Worm (Caenorhabditis elegans) whole organism, L3 larva: ENCODE data around the gene prk-2.

Experiments
- R02D3.7 ChIP-seq: fragments of 150-350 bp; optimal IDR thresholded peaks from 2 replicates; lab custom pipeline; 2014; ENCODE audit warnings: missing biosample characterization, missing genetic modification characterization
- aly-2 ChIP-seq: fragments of 150-350 bp; optimal IDR thresholded peaks from 2 replicates; lab custom pipeline; 2014; ENCODE audit warnings: missing biosample characterization, missing genetic modification characterization
- ceh-16 ChIP-seq: sonication (generic microtip); optimal IDR thresholded peaks from 2 replicates; lab custom pipeline; 2017; ENCODE audit warnings: missing biosample characterization, missing genetic modification characterization
- ceh-28 ChIP-seq: fragments of 150-350 bp; optimal IDR thresholded peaks from 2 replicates; lab custom pipeline; 2014; ENCODE audit warnings: missing biosample characterization, missing genetic modification reagents, missing genetic modification characterization
- ceh-82 ChIP-seq: fragments of 150-350 bp; optimal IDR thresholded peaks from 2 replicates; lab custom pipeline; 2014; ENCODE audit warnings: missing biosample characterization, missing genetic modification characterization
- ceh-9 ChIP-seq: sonication (generic microtip); optimal IDR thresholded peaks from 2 replicates; lab custom pipeline; 2018; ENCODE audit warnings: missing biosample characterization, missing genetic modification characterization
- egl-27 ChIP-seq: sonication (generic microtip); optimal IDR thresholded peaks from 4 replicates; lab custom pipeline; 2017; ENCODE audit warnings: missing biosample characterization, missing genetic modification reagents, missing genetic modification characterization
- egl-5 ChIP-seq: fragments of 150-350 bp; optimal IDR thresholded peaks from 2 replicates; lab custom pipeline; 2017; ENCODE audit warnings: missing biosample characterization, missing genetic modification reagents, missing genetic modification characterization, inconsistent platforms
- elt-1 ChIP-seq: fragments of 150-350 bp; optimal IDR thresholded peaks from 2 replicates; lab custom pipeline; 2014; ENCODE audit warnings: missing biosample characterization, missing genetic modification characterization
- elt-2 ChIP-seq: sonication (generic microtip); optimal IDR thresholded peaks from 2 replicates; lab custom pipeline; 2016; ENCODE audit warnings: missing genetic modification reagents, mild to moderate bottlenecking, missing genetic modification characterization, missing compliant biosample characterization
- elt-3 ChIP-seq, 3 experiments: fragments of 150-350 bp in 1 of 3; sonication (generic microtip) in 2 of 3; optimal IDR thresholded peaks; 2 replicates in 2 of 3; 4 replicates in 1 of 3; lab custom pipeline; 2014 to 2017; ENCODE audit warnings: missing biosample characterization in 3 of 3, missing genetic modification characterization in 3 of 3
- eor-1 ChIP-seq, 2 experiments: fragments of 150-350 bp; optimal IDR thresholded peaks; 2 replicates each; lab custom pipeline; 2014 to 2018; ENCODE audit warnings: missing biosample characterization in 2 of 2, missing genetic modification characterization in 2 of 2
- fkh-10 ChIP-seq: sonication (generic microtip); optimal IDR thresholded peaks from 2 replicates; lab custom pipeline; 2017; ENCODE audit warnings: missing biosample characterization, missing genetic modification reagents, missing genetic modification characterization
- fkh-2 ChIP-seq: fragments of 150-350 bp; optimal IDR thresholded peaks from 2 replicates; lab custom pipeline; 2014; ENCODE audit warnings: missing biosample characterization, missing genetic modification reagents, missing genetic modification characterization
- fos-1 ChIP-seq: fragments of 150-350 bp; optimal IDR thresholded peaks from 2 replicates; lab custom pipeline; 2014; ENCODE audit warnings: missing biosample characterization, missing genetic modification characterization
- hmg-11 ChIP-seq: sonication (generic microtip); optimal IDR thresholded peaks from 2 replicates; lab custom pipeline; 2016; ENCODE audit warnings: missing genetic modification characterization, missing compliant biosample characterization
- jun-1 ChIP-seq: fragments of 150-350 bp; optimal IDR thresholded peaks from 2 replicates; lab custom pipeline; 2014; ENCODE audit warnings: missing biosample characterization, missing genetic modification reagents, missing genetic modification characterization
- lin-15B ChIP-seq: fragments of 150-350 bp; optimal IDR thresholded peaks from 2 replicates; lab custom pipeline; 2014; ENCODE audit warnings: missing biosample characterization, missing genetic modification characterization
- lin-39 ChIP-seq: fragments of 150-350 bp; optimal IDR thresholded peaks from 2 replicates; lab custom pipeline; 2018; ENCODE audit warnings: missing biosample characterization, missing genetic modification reagents, missing genetic modification characterization
- lsy-12 ChIP-seq: sonication (generic microtip); optimal IDR thresholded peaks from 2 replicates; lab custom pipeline; 2016; ENCODE audit warnings: mild to moderate bottlenecking, missing genetic modification characterization, missing compliant biosample characterization
- mdl-1 ChIP-seq: fragments of 150-350 bp; optimal IDR thresholded peaks from 2 replicates; lab custom pipeline; 2014; ENCODE audit warnings: missing biosample characterization, missing genetic modification characterization
- mml-1 ChIP-seq: fragments of 150-350 bp; sonication (generic microtip); optimal IDR thresholded peaks from 3 replicates; lab custom pipeline; 2014; ENCODE audit warnings: missing biosample characterization, missing genetic modification characterization
- nfya-1 ChIP-seq: sonication (generic microtip); optimal IDR thresholded peaks from 2 replicates; lab custom pipeline; 2017; ENCODE audit warnings: missing genetic modification characterization, mild to moderate bottlenecking, missing compliant biosample characterization, antibody characterized with exemption, moderate library complexity; ENCODE audit not compliant: insufficient read depth
- nhr-12 ChIP-seq: fragments of 150-350 bp; optimal IDR thresholded peaks from 2 replicates; lab custom pipeline; 2014; ENCODE audit warnings: missing biosample characterization, missing genetic modification characterization
- nhr-23 ChIP-seq: fragments of 150-350 bp; optimal IDR thresholded peaks from 2 replicates; lab custom pipeline; 2014; ENCODE audit warnings: missing biosample characterization, missing genetic modification reagents, missing genetic modification characterization
- nhr-237 ChIP-seq: fragments of 150-350 bp; optimal IDR thresholded peaks from 2 replicates; lab custom pipeline; 2014; ENCODE audit warnings: missing biosample characterization, missing genetic modification characterization
- nhr-25 ChIP-seq: sonication (generic microtip); optimal IDR thresholded peaks from 2 replicates; lab custom pipeline; 2017; ENCODE audit warnings: missing biosample characterization, missing genetic modification characterization
- nhr-28 ChIP-seq: fragments of 150-350 bp; optimal IDR thresholded peaks from 2 replicates; lab custom pipeline; 2014; ENCODE audit warnings: missing biosample characterization, missing genetic modification characterization
- nhr-67 ChIP-seq: fragments of 150-350 bp; optimal IDR thresholded peaks from 2 replicates; lab custom pipeline; 2014; ENCODE audit warnings: missing biosample characterization, missing genetic modification characterization
- nhr-76 ChIP-seq: fragments of 150-350 bp; sonication (generic microtip); optimal IDR thresholded peaks from 5 replicates; lab custom pipeline; 2014; ENCODE audit warnings: missing biosample characterization, missing genetic modification characterization
- pha-4 ChIP-seq: fragments of 150-350 bp; optimal IDR thresholded peaks from 2 replicates; lab custom pipeline; 2014; ENCODE audit warnings: missing biosample characterization, missing genetic modification reagents, missing genetic modification characterization
- pqm-1 ChIP-seq: fragments of 150-350 bp; optimal IDR thresholded peaks from 2 replicates; lab custom pipeline; 2017; ENCODE audit warnings: missing biosample characterization, missing genetic modification characterization, inconsistent platforms
- sea-2 ChIP-seq: fragments of 150-350 bp; sonication (generic microtip); optimal IDR thresholded peaks from 4 replicates; lab custom pipeline; 2014; ENCODE audit warnings: missing biosample characterization, missing genetic modification reagents, missing genetic modification characterization
- skn-1 ChIP-seq: fragments of 150-350 bp; optimal IDR thresholded peaks from 2 replicates; lab custom pipeline; 2014; ENCODE audit warnings: missing biosample characterization, missing genetic modification characterization
- unc-39 ChIP-seq: sonication (generic microtip); optimal IDR thresholded peaks from 4 replicates; lab custom pipeline; 2017; ENCODE audit warnings: missing biosample characterization, missing genetic modification characterization
- unc-62 ChIP-seq: fragments of 150-350 bp; sonication (generic microtip); optimal IDR thresholded peaks from 4 replicates; lab custom pipeline; 2014; ENCODE audit warnings: missing biosample characterization, missing genetic modification reagents, missing genetic modification characterization
- ztf-11 ChIP-seq: fragments of 150-350 bp; optimal IDR thresholded peaks from 2 replicates; lab custom pipeline; 2014; ENCODE audit warnings: missing biosample characterization, missing genetic modification characterization
- ztf-4 ChIP-seq: fragments of 150-350 bp; optimal IDR thresholded peaks from 2 replicates; lab custom pipeline; 2014; ENCODE audit warnings: missing biosample characterization, missing genetic modification characterization

Gene prk-2

ce11 chrIII:3404354-3404913 is 34.4 kb upstream of the prk-2 start, which contains the start of the genes npp-9 and F59A2.5:
Gene npp-9 (minus strand): TSS chrIII:3404479.
Gene F59A2.5 (plus strand): TSS chrIII:3404863.
- TF ChIP-seq nfya-1 (peak; percentile 80), unc-39 (tag; lab: Kevin White, UChicago) (no peak), aly-2 (no peak), lin-39 (peak; percentile 53), nhr-67 (tag; lab: Kevin White, UChicago) (no peak), nhr-25 (peak; percentile 40), eor-1 (tag; optimal IDR thresholded peaks at IDR 0.05; lab: Kevin White, UChicago) (no peak), ceh-28 (tag; lab: Kevin White, UChicago) (no peak), pha-4 (tag; lab: Kevin White, UChicago) (peak; percentile 77), fos-1 (tag; lab: Kevin White, UChicago) (no peak), ztf-11 (tag; lab: Kevin White, UChicago) (no peak), elt-3 (tag; optimal IDR thresholded peaks at IDR 0.05; lab: Kevin White, UChicago) (peak in 1 of 3 experiments; percentile 7), hmg-11 (tag; lab: Kevin White, UChicago) (peak; percentile 33), R02D3.7 (tag; lab: Kevin White, UChicago) (peak; percentile 95), nhr-23 (tag; lab: Kevin White, UChicago) (peak; percentile 48), ztf-4 (tag; lab: Kevin White, UChicago) (no peak), nhr-76 (tag; lab: Kevin White, UChicago) (no peak), lin-15B (tag; lab: Kevin White, UChicago) (peak; percentile 73), elt-2 (tag; lab: Kevin White, UChicago) (no peak), egl-27 (no peak), nhr-12 (tag; lab: Kevin White, UChicago) (no peak), unc-62 (GFP tag; lab: Kevin White, UChicago) (no peak), mml-1 (no peak), fkh-2 (no peak), lsy-12 (tag; lab: Kevin White, UChicago) (no peak), pqm-1 (tag; lab: Kevin White, UChicago) (peak; percentile 2), jun-1 (tag; lab: Kevin White, UChicago) (no peak), skn-1 (tag; lab: Kevin White, UChicago) (no peak), nhr-237 (tag; lab: Kevin White, UChicago) (no peak)

DNA sequence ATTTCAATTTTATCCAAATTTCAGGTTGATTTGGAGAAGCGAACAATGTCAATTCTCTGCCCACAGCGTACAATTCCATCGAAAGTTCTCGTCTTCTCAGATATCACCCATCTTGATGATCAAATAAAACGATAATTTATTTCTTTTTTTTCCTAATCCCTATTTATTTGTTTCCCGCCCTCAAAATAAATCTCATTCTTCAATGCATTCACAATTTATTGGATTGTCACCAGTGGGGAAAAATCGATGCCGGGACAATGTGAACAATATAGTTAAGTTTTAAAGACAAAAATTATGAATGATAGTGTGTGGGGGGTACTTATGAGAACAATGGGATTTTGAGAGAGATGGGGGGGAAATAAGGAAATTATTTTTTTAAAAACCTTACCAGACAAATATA is 30.4 kb upstream of the prk-2 start:
- TF ChIP-seq elt-1 (no peak), fos-1 (tag; lab: Kevin White, UChicago) (no peak), ceh-9 (tag; lab: Kevin White, UChicago) (no peak), mdl-1 (tag; lab: Kevin White, UChicago) (no peak), sea-2 (no peak), hmg-11 (tag; lab: Kevin White, UChicago) (no peak), fkh-10 (GFP tag; lab: Kevin White, UChicago) (no peak), nhr-76 (tag; lab: Kevin White, UChicago) (no peak), ceh-82 (no peak), nhr-25 (no peak), aly-2 (no peak), nhr-237 (tag; lab: Kevin White, UChicago) (no peak), unc-62 (GFP tag; lab: Kevin White, UChicago) (no peak), eor-1 (tag; optimal IDR thresholded peaks at IDR 0.05; lab: Kevin White, UChicago) (no peak), unc-39 (tag; lab: Kevin White, UChicago) (no peak), skn-1 (tag; lab: Kevin White, UChicago) (no peak), elt-2 (tag; lab: Kevin White, UChicago) (no peak), nhr-28 (tag; lab: Kevin White, UChicago) (no peak), fkh-2 (no peak), ceh-16 (tag; lab: Kevin White, UChicago) (no peak)

ce11 chrIII:3398485-3398884 is 28.5 kb upstream of the prk-2 start:
- TF ChIP-seq hmg-11 (tag; lab: Kevin White, UChicago) (no peak), egl-5 (tag; lab: Kevin White, UChicago) (no peak), jun-1 (tag; lab: Kevin White, UChicago) (no peak), elt-3 (tag; optimal IDR thresholded peaks at IDR 0.05; lab: Kevin White, UChicago) (no peak), ceh-9 (tag; lab: Kevin White, UChicago) (no peak), unc-62 (GFP tag; lab: Kevin White, UChicago) (no peak), lin-15B (tag; lab: Kevin White, UChicago) (no peak), fkh-2 (no peak)
